Fruit fly (Drosophila melanogaster) whole organism, embryonic: ENCODE data around the gene CG13457.

ENCODE experiments used
- Atf3 ChIP-seq: fragments of 200-800 bp; sonication (Bioruptor generic); optimal IDR thresholded peaks from 3 replicates; lab custom pipeline; 2016; ENCODE audit warnings: missing biosample characterization, missing genetic modification characterization
- BEAF-32 ChIP-seq: fragments of 200-800 bp; sonication (Bioruptor generic); optimal IDR thresholded peaks from 3 replicates; lab custom pipeline; 2017; ENCODE audit warnings: missing biosample characterization, missing genetic modification characterization, mild to moderate bottlenecking, moderate library complexity, missing genetic modification reagents
- CG10209 ChIP-seq: fragments of 200-800 bp; sonication (Bioruptor generic); optimal IDR thresholded peaks from 3 replicates; lab custom pipeline; 2017; ENCODE audit warnings: missing biosample characterization, mild to moderate bottlenecking, missing genetic modification characterization, missing genetic modification reagents
- CG1024 ChIP-seq: fragments of 200-800 bp; sonication (Bioruptor generic); IDR thresholded peaks from 2 replicates; pipeline ENCODE4 v1.3.6; 2022; ENCODE audit warnings: missing biosample characterization, missing genetic modification characterization
- CG10979 ChIP-seq: fragments of 200-800 bp; sonication (Bioruptor generic); optimal IDR thresholded peaks from 2 replicates; lab custom pipeline; 2018; ENCODE audit warnings: missing biosample characterization, mild to moderate bottlenecking, missing genetic modification characterization, moderate library complexity
- CG13775 ChIP-seq: fragments of 200-800 bp; sonication (Bioruptor generic); optimal IDR thresholded peaks from 3 replicates; lab custom pipeline; 2017; ENCODE audit warnings: missing biosample characterization, mild to moderate bottlenecking, missing genetic modification characterization
- CG14710 ChIP-seq: fragments of 200-800 bp; sonication (Bioruptor generic); optimal IDR thresholded peaks from 3 replicates; lab custom pipeline; 2019; ENCODE audit warnings: missing biosample characterization, mild to moderate bottlenecking, missing genetic modification characterization, moderate library complexity
- CG17912 ChIP-seq: fragments of 200-800 bp; sonication (Bioruptor generic); optimal IDR thresholded peaks from 2 replicates; lab custom pipeline; 2018; ENCODE audit warnings: missing biosample characterization, mild to moderate bottlenecking, missing genetic modification characterization
- CG18011 ChIP-seq: fragments of 200-800 bp; sonication (Bioruptor generic); optimal IDR thresholded peaks from 2 replicates; lab custom pipeline; 2017; ENCODE audit warnings: missing biosample characterization, missing genetic modification characterization, mild to moderate bottlenecking, moderate library complexity, missing genotype
- CG3281 ChIP-seq: fragments of 200-800 bp; sonication (Bioruptor generic); optimal IDR thresholded peaks from 3 replicates; lab custom pipeline; 2017; ENCODE audit warnings: missing biosample characterization, mild to moderate bottlenecking, missing genetic modification characterization
- CG4707 ChIP-seq: fragments of 200-800 bp; sonication (Bioruptor generic); optimal IDR thresholded peaks from 2 replicates; lab custom pipeline; 2018; ENCODE audit warnings: missing biosample characterization, mild to moderate bottlenecking, missing genetic modification characterization, moderate library complexity
- CG8924 ChIP-seq: fragments of 200-800 bp; optimal IDR thresholded peaks from 3 replicates; lab custom pipeline; 2019; ENCODE audit warnings: missing biosample characterization, mild to moderate bottlenecking, missing genetic modification characterization, moderate library complexity
- CG9609 ChIP-seq: fragments of 200-800 bp; sonication (Bioruptor generic); optimal IDR thresholded peaks from 3 replicates; lab custom pipeline; 2016; ENCODE audit warnings: missing biosample characterization, missing genetic modification characterization
- CG9797 ChIP-seq: fragments of 200-800 bp; sonication (Bioruptor generic); optimal IDR thresholded peaks from 3 replicates; lab custom pipeline; 2018; ENCODE audit warnings: missing biosample characterization, mild to moderate bottlenecking, missing genetic modification characterization
- CHES-1-like ChIP-seq: fragments of 200-800 bp; sonication (Bioruptor generic); optimal IDR thresholded peaks from 2 replicates; lab custom pipeline; 2016; ENCODE audit warnings: missing biosample characterization, missing genetic modification characterization
- Chrac-16 ChIP-seq: fragments of 200-800 bp; sonication (Bioruptor generic); optimal IDR thresholded peaks from 3 replicates; lab custom pipeline; 2016; ENCODE audit warnings: missing biosample characterization, missing genetic modification characterization
- CkIIα-i1 ChIP-seq: fragments of 200-800 bp; sonication (Bioruptor generic); IDR thresholded peaks from 2 replicates; pipeline ENCODE4 v1.3.6; 2022; ENCODE audit warnings: missing biosample characterization, missing genetic modification characterization
- CrebB ChIP-seq: fragments of 200-800 bp; sonication (Bioruptor generic); optimal IDR thresholded peaks from 3 replicates; lab custom pipeline; 2018; ENCODE audit warnings: missing biosample characterization, mild to moderate bottlenecking, missing genetic modification characterization
- Dbx ChIP-seq: fragments of 200-800 bp; sonication (Bioruptor generic); IDR thresholded peaks from 3 replicates; pipeline ENCODE4 v1.3.6; 2022; ENCODE audit warnings: missing biosample characterization, missing genetic modification characterization
- Ets97D ChIP-seq: fragments of 200-800 bp; sonication (Bioruptor generic); optimal IDR thresholded peaks from 3 replicates; lab custom pipeline; 2016; ENCODE audit warnings: missing biosample characterization, missing genetic modification characterization
- HHEX ChIP-seq: fragments of 200-800 bp; sonication (Bioruptor generic); optimal IDR thresholded peaks from 3 replicates; lab custom pipeline; 2017; ENCODE audit warnings: missing biosample characterization, mild to moderate bottlenecking, missing genetic modification characterization, missing genetic modification reagents
- HLH3B ChIP-seq: fragments of 200-800 bp; sonication (Bioruptor generic); IDR thresholded peaks from 2 replicates; pipeline ENCODE4 v1.3.6; 2022; ENCODE audit warnings: missing biosample characterization, missing genetic modification characterization
- Hand ChIP-seq: fragments of 200-800 bp; sonication (Bioruptor generic); optimal IDR thresholded peaks from 2 replicates; lab custom pipeline; 2017; ENCODE audit warnings: mild to moderate bottlenecking, missing biosample characterization, missing genetic modification reagents, missing genetic modification characterization
- HmgZ ChIP-seq: fragments of 200-800 bp; sonication (Bioruptor generic); optimal IDR thresholded peaks from 2 replicates; lab custom pipeline; 2018; ENCODE audit warnings: missing biosample characterization, mild to moderate bottlenecking, missing genetic modification characterization
- Hr39 ChIP-seq: fragments of >200 bp; optimal IDR thresholded peaks from 2 replicates; lab custom pipeline; 2017
- MBD-R2 ChIP-seq: fragments of 200-800 bp; sonication (Bioruptor generic); IDR thresholded peaks from 2 replicates; pipeline ENCODE4 v1.3.6; 2022; ENCODE audit warnings: missing biosample characterization, missing genetic modification characterization
- Mad ChIP-seq: fragments of 200-800 bp; sonication (Bioruptor generic); optimal IDR thresholded peaks from 2 replicates; lab custom pipeline; 2016; ENCODE audit warnings: missing biosample characterization, missing genetic modification characterization
- NC2β ChIP-seq: fragments of 200-800 bp; sonication (Bioruptor generic); optimal IDR thresholded peaks from 2 replicates; lab custom pipeline; 2016; ENCODE audit warnings: missing biosample characterization, missing genetic modification characterization
- Nf-YA ChIP-seq: fragments of 200-800 bp; sonication (Bioruptor generic); IDR thresholded peaks from 2 replicates; pipeline ENCODE4 v1.3.6; 2022; ENCODE audit warnings: missing biosample characterization, missing genetic modification characterization
- NfI ChIP-seq: fragments of 200-800 bp; sonication (Bioruptor generic); optimal IDR thresholded peaks from 3 replicates; lab custom pipeline; 2018; ENCODE audit warnings: missing biosample characterization, mild to moderate bottlenecking, missing genetic modification characterization, moderate library complexity
- Ptx1 ChIP-seq: fragments of 200-800 bp; sonication (Bioruptor generic); IDR thresholded peaks from 2 replicates; pipeline ENCODE4 v1.3.6; 2022; ENCODE audit warnings: missing biosample characterization, missing genetic modification characterization
- Sin3A ChIP-seq: fragments of >200 bp; optimal IDR thresholded peaks from 2 replicates; lab custom pipeline; 2018
- Sox100B ChIP-seq: fragments of 200-800 bp; sonication (Bioruptor generic); optimal IDR thresholded peaks from 3 replicates; lab custom pipeline; 2018; ENCODE audit warnings: missing biosample characterization, mild to moderate bottlenecking, missing genetic modification characterization
- Sry-β ChIP-seq: fragments of 200-800 bp; sonication (Bioruptor generic); optimal IDR thresholded peaks from 2 replicates; lab custom pipeline; 2018; ENCODE audit warnings: missing biosample characterization, mild to moderate bottlenecking, missing genetic modification characterization, moderate library complexity
- Vsx1 ChIP-seq: fragments of 200-800 bp; sonication (Bioruptor generic); optimal IDR thresholded peaks from 2 replicates; lab custom pipeline; 2017; ENCODE audit warnings: missing biosample characterization, mild to moderate bottlenecking, missing genetic modification characterization, missing genetic modification reagents
- Xrp1 ChIP-seq: fragments of 200-800 bp; sonication (Bioruptor generic); IDR thresholded peaks from 2 replicates; pipeline ENCODE4 v1.3.6; 2022; ENCODE audit warnings: missing biosample characterization, missing genetic modification characterization
- caup ChIP-seq: fragments of 200-800 bp; sonication (Bioruptor generic); optimal IDR thresholded peaks from 3 replicates; lab custom pipeline; 2017; ENCODE audit warnings: missing biosample characterization, mild to moderate bottlenecking, missing genetic modification characterization, moderate library complexity; ENCODE audit not compliant: severe bottlenecking
- dysf ChIP-seq: fragments of 200-800 bp; sonication (Bioruptor generic); IDR thresholded peaks from 3 replicates; pipeline ENCODE4 v1.3.6; 2022; ENCODE audit warnings: missing biosample characterization, missing genetic modification characterization
- luna ChIP-seq: fragments of 200-800 bp; sonication (Bioruptor generic); optimal IDR thresholded peaks from 2 replicates; lab custom pipeline; 2016; ENCODE audit warnings: missing biosample characterization, missing genetic modification characterization
- mam ChIP-seq: fragments of 200-800 bp; sonication (Bioruptor generic); optimal IDR thresholded peaks from 3 replicates; lab custom pipeline; 2016; ENCODE audit warnings: missing biosample characterization, missing genetic modification characterization
- mirr ChIP-seq: fragments of 200-800 bp; sonication (Bioruptor generic); optimal IDR thresholded peaks from 3 replicates; lab custom pipeline; 2018; ENCODE audit warnings: missing biosample characterization, mild to moderate bottlenecking, missing genetic modification characterization
- nmo ChIP-seq: fragments of 200-800 bp; sonication (Bioruptor generic); optimal IDR thresholded peaks from 2 replicates; lab custom pipeline; 2018; ENCODE audit warnings: missing biosample characterization, mild to moderate bottlenecking, missing genetic modification characterization, moderate library complexity
- oc ChIP-seq: fragments of 200-800 bp; sonication (Bioruptor generic); optimal IDR thresholded peaks from 2 replicates; lab custom pipeline; 2018; ENCODE audit warnings: missing biosample characterization, mild to moderate bottlenecking, missing genetic modification characterization, moderate library complexity
- pros ChIP-seq: fragments of 200-800 bp; sonication (Bioruptor generic); optimal IDR thresholded peaks from 3 replicates; lab custom pipeline; 2019; ENCODE audit warnings: missing biosample characterization, mild to moderate bottlenecking, missing genetic modification characterization, moderate library complexity
- sqz ChIP-seq: fragments of 200-800 bp; sonication (Bioruptor generic); optimal IDR thresholded peaks from 3 replicates; lab custom pipeline; 2018; ENCODE audit warnings: missing biosample characterization, mild to moderate bottlenecking, missing genetic modification characterization
- ssp ChIP-seq: fragments of 200-800 bp; sonication (Bioruptor generic); IDR thresholded peaks from 2 replicates; pipeline ENCODE4 v1.3.6; 2022; ENCODE audit warnings: missing biosample characterization, missing genetic modification characterization
- trh ChIP-seq: fragments of 200-800 bp; sonication (Bioruptor generic); optimal IDR thresholded peaks from 2 replicates; lab custom pipeline; 2016; ENCODE audit warnings: missing biosample characterization, missing genetic modification characterization
- zen2 ChIP-seq: fragments of 200-800 bp; sonication (Bioruptor generic); IDR thresholded peaks from 3 replicates; pipeline ENCODE4 v1.3.6; 2022; ENCODE audit warnings: missing biosample characterization, missing genetic modification characterization; ENCODE audit not compliant: partially characterized antibody
- zfh1 ChIP-seq: fragments of 200-800 bp; sonication (Bioruptor generic); IDR thresholded peaks from 3 replicates; pipeline ENCODE4 v1.3.6; 2022; ENCODE audit warnings: missing biosample characterization, missing genetic modification characterization

Gene CG13457

DNA sequence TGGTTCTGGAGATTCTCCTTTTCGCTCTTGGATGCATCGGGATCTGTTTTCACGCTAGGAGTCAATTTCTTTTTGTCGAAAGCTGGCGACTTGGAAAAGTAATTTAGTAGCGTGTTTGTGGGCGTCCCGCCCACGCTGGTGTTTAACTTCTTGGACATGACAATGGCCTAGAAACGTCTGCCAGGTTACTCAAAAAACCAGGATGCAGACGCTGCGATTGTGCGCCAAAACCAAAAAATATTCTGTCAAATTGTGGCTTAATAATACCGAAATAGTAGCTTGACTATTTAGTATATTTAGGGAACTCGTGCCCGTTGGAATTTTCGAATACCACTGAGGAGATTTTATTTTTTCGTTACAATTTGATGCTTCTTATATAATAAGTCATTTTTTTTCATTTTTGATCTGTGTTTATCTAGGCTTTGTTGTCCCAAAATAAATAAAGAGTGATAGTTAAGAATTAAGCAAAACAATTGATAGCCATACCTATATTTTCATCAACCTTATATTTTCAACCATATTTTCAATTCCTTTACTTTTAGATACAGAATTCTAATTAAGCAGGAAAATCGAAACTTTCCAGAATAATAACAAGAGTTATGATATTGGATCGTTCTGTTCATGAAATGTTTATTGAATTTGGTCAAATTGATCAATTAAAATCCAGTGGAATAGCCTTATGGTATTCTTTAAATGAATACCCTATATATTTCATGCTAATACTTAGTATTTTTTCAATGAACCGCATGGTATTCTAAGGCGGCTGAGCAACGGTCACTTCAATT, 27.3 kb upstream of the CG13457 start, which contains the start of the genes Msh6 and Prp31 (continued):
- TF ChIP-seq NfI (GFP tag; lab: Kevin White, UChicago) = peak; percentile 68
- TF ChIP-seq HmgZ = peak; percentile 3
- TF ChIP-seq Mad (GFP tag; lab: Kevin White, UChicago) = no peak
- no peak for TF ChIP-seq Ets97D (GFP tag; lab: Kevin White, UChicago)
- TF ChIP-seq CG14710 (tag; lab: Kevin White, UChicago) = peak; percentile 84
- peak; percentile 52; the same call in 2 of the 3 replicates for TF ChIP-seq Dbx (GFP tag; lab: Robert Waterston, UW)
- no peak for TF ChIP-seq Nf-YA (GFP tag; lab: Robert Waterston, UW)
- TF ChIP-seq Xrp1 (GFP tag; lab: Robert Waterston, UW) = peak; percentile 40; the same call in 1 of the 2 replicates
- TF ChIP-seq oc = no peak
- TF ChIP-seq Sin3A (lab: Kevin White, UChicago) = no peak
- peak; percentile 13 for TF ChIP-seq Sry-β (GFP tag; lab: Kevin White, UChicago)
- TF ChIP-seq CHES-1-like = peak; percentile 26
- no peak for TF ChIP-seq CG18011 (GFP tag; lab: Kevin White, UChicago)
- TF ChIP-seq NC2β = peak; percentile 64
- TF ChIP-seq HLH3B (GFP tag; lab: Robert Waterston, UW) = peak; percentile 60; the same call in 1 of the 2 replicates
- no peak for TF ChIP-seq Hand (GFP tag; lab: Kevin White, UChicago)
- peak; percentile 79 for TF ChIP-seq Chrac-16 (GFP tag; lab: Kevin White, UChicago)
- TF ChIP-seq zfh1 (GFP tag; lab: Robert Waterston, UW) = peak; percentile 53; the same call in 1 of the 3 replicates
- peak; percentile 37 for TF ChIP-seq Atf3 (GFP tag; lab: Kevin White, UChicago)
- no peak for TF ChIP-seq sqz (GFP tag; lab: Kevin White, UChicago)
- no peak for TF ChIP-seq CkIIα-i1 (GFP tag; lab: Robert Waterston, UW)
- TF ChIP-seq caup = no peak
- TF ChIP-seq zen2 (GFP tag; lab: Robert Waterston, UW) = no peak
- peak; percentile 72 for TF ChIP-seq CG10209 (GFP tag; lab: Kevin White, UChicago)
- no peak for TF ChIP-seq mirr (GFP tag; lab: Kevin White, UChicago)
- TF ChIP-seq CrebB (tag; lab: Kevin White, UChicago) = no peak
- TF ChIP-seq trh = no peak
- peak; percentile 31 for TF ChIP-seq CG9797 (GFP tag; lab: Kevin White, UChicago)
- TF ChIP-seq CG8924 (tag; lab: Kevin White, UChicago) = peak; percentile 74
- TF ChIP-seq CG13775 (GFP tag; lab: Kevin White, UChicago) = peak; percentile 82
- peak; percentile 42; the same call in 1 of the 2 replicates for TF ChIP-seq Ptx1 (GFP tag; lab: Robert Waterston, UW)
- TF ChIP-seq mam (GFP tag; lab: Kevin White, UChicago) = peak; percentile 79
- peak; percentile 50; the same call in 1 of the 2 replicates for TF ChIP-seq CG1024 (GFP tag; lab: Robert Waterston, UW)
- peak; percentile 72 for TF ChIP-seq CG9609 (GFP tag; lab: Kevin White, UChicago)
- TF ChIP-seq CG4707 (GFP tag; lab: Kevin White, UChicago) = no peak
- TF ChIP-seq MBD-R2 (GFP tag; lab: Robert Waterston, UW) = no peak; the same call in 1 of the 2 replicates
- peak; percentile 72; the same call in 2 of the 3 replicates for TF ChIP-seq dysf
- no peak for TF ChIP-seq CG17912 (GFP tag; lab: Kevin White, UChicago)
- TF ChIP-seq CG3281 = peak; percentile 57
- TF ChIP-seq Hr39 = no peak
- TF ChIP-seq nmo = peak; percentile 92
- peak; percentile 46 for TF ChIP-seq luna (GFP tag; lab: Kevin White, UChicago)
- peak; percentile 59 for TF ChIP-seq CG10979
- no peak for TF ChIP-seq Vsx1 (GFP tag; lab: Kevin White, UChicago)
- TF ChIP-seq BEAF-32 (GFP tag; lab: Kevin White, UChicago) = peak; percentile 45
- peak; percentile 69 for TF ChIP-seq Sox100B
- TF ChIP-seq ssp = peak; percentile 71
- TF ChIP-seq pros (GFP tag; lab: Kevin White, UChicago) = no peak
- TF ChIP-seq HHEX (GFP tag; lab: Kevin White, UChicago) = peak; percentile 22
